Fruit fly (Drosophila melanogaster): ENCODE data around the gene CG14339.

DNA sequence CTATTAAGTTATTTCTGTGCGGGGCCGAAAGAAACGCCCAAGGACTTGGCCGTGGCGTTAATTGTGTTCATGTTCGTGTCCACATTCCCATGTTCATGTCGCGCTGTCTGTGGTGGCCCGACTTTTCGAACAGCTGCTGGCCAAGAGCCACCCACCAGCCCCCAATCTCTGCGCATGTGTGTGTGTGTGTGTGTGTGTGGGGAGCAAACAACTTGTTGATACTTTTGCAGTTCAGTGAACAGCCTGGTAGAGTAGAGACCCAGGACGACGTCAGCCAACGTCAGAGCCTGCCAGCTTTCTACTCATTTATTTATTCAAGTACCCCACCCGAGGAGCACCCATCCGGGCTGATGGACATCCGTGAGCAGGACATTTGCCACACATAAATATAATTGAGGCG, 28.7 kb downstream of the CG14339 start:
- TF ChIP-seq CG1620 (GFP tag; optimal IDR thresholded peaks at IDR 0.05) (no peak), toe (GFP tag; optimal IDR thresholded peaks at IDR 0.05) (no peak), cnc (optimal IDR thresholded peaks at IDR 0.05) (no peak), kay (GFP tag; ENCODE audit: borderline replicate concordance) (no peak), CG5204 (GFP tag; optimal IDR thresholded peaks at IDR 0.05) (no peak), CG7101 (tag; optimal IDR thresholded peaks at IDR 0.05) (no peak), Clk (GFP tag; optimal IDR thresholded peaks at IDR 0.05) (no peak), tj (GFP tag; optimal IDR thresholded peaks at IDR 0.05) (no peak), Crg-1 (GFP tag; optimal IDR thresholded peaks at IDR 0.05) (no peak), CG33017 (tag; optimal IDR thresholded peaks at IDR 0.05) (no peak), cic (GFP tag; optimal IDR thresholded peaks at IDR 0.05) (no peak)

All from whole organism, adult.